Worm (Caenorhabditis elegans): ENCODE data around the gene lec-2.
A peak's percentile ranks its signal among the peaks of the same experiment; 100 is the strongest.

The lec-2 gene

DNA sequence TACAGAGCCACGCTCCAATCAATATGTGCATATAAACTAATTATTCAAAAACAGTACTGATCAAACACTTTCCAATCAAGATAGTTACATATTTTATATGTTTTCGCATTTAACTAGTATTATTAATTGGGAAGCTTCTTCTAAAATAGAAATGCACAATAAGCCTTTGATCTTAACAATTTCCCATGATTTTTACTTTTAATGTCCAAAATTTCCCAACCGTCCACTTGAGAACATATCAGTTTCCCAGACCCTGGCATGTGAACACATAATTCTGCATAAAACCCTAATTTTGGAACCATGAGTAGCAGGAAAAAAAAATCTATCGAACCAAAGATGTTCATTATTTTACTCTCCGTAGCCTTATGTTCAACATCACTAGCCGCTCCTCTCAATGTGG, 39.6 kb downstream of the lec-2 start, which contains the start of gene R53.8:
R53.8 (plus strand) TSS at position 301 of the 400 bp plus-strand sequence.
- TF ChIP-seq attf-6 (GFP tag; IDR thresholded peaks at IDR 0.05): no peak
- no peak for TF ChIP-seq T07F8.4 (tag; optimal IDR thresholded peaks at IDR 0.05)
- no peak for TF ChIP-seq lag-1 (GFP tag; IDR thresholded peaks at IDR 0.05)
- no peak for TF ChIP-seq lin-54 (GFP tag; optimal IDR thresholded peaks at IDR 0.05)
- TF ChIP-seq let-607 (tag; optimal IDR thresholded peaks at IDR 0.05): no peak
- no peak for TF ChIP-seq hmg-1.2 (GFP tag; IDR thresholded peaks at IDR 0.05)
- no peak for TF ChIP-seq ztf-6 (GFP tag; IDR thresholded peaks at IDR 0.05)
- TF ChIP-seq madf-6 (GFP tag; IDR thresholded peaks at IDR 0.05): no peak
- no peak for TF ChIP-seq aptf-3 (GFP tag; IDR thresholded peaks at IDR 0.05)

DNA sequence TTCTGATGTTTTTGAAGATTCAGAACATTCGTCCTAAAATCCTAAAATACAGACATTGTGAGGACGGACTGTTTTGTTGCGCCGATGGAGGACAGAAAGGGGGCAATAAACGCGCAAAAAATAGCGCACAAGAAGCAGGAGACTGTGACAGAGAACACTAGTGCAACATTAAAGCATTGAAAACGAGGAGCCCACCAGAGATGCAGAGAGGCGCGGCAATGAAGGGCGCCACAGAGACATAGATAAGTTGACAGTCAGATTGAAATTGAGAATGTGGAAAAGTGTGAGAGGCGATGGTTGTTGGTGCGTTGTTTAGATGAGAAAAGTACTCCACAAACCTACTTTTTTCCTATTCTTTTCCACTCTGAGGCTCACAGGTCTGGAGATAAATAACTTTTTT, 41.0 kb downstream of the lec-2 start, which contains the start of gene aakg-5:
aakg-5 (minus strand) TSS at position 159 of the 400 bp plus-strand sequence.
- peak in 1 of 3 experiments; percentile 32 for TF ChIP-seq lin-35 (GFP tag; optimal IDR thresholded peaks at IDR 0.05)
- TF ChIP-seq cebp-1 (GFP tag; IDR thresholded peaks at IDR 0.05): peak; percentile 42; the same call in 1 of the 2 replicates
- no peak for TF ChIP-seq cebp-1 (tag; optimal IDR thresholded peaks at IDR 0.05)
- TF ChIP-seq let-607 (tag; optimal IDR thresholded peaks at IDR 0.05): peak in 1 of 2 experiments; percentile 28
- peak; percentile 29 for TF ChIP-seq ceh-27 (GFP tag; optimal IDR thresholded peaks at IDR 0.05)
- peak; percentile 91 for TF ChIP-seq hmg-1.2 (GFP tag; IDR thresholded peaks at IDR 0.05)
- TF ChIP-seq F57C9.4 (tag; optimal IDR thresholded peaks at IDR 0.05): no peak
- peak; percentile 70 for TF ChIP-seq dox-1 (GFP tag; IDR thresholded peaks at IDR 0.05)
- TF ChIP-seq gei-17 (GFP tag; optimal IDR thresholded peaks at IDR 0.05): peak; percentile 24
- 0 out of 2 replicates have a peak, but pooled peaks have one; percentile 16 for TF ChIP-seq egrh-3 (GFP tag; IDR thresholded peaks at IDR 0.05)
- TF ChIP-seq attf-3 (GFP tag; conservative IDR thresholded peaks at IDR 0.05): peak; percentile 28; the same call in 1 of the 2 replicates
- peak; percentile 42 for TF ChIP-seq attf-5 (GFP tag; optimal IDR thresholded peaks at IDR 0.05)
- peak; percentile 62 for TF ChIP-seq K12H6.12 (tag; optimal IDR thresholded peaks at IDR 0.05)
- TF ChIP-seq lin-54 (GFP tag; optimal IDR thresholded peaks at IDR 0.05): peak; percentile 16
- TF ChIP-seq ceh-58 (GFP tag; IDR thresholded peaks at IDR 0.05): no peak
- no peak for TF ChIP-seq chd-7 (tag; optimal IDR thresholded peaks at IDR 0.05)
- TF ChIP-seq nhr-80 (tag; optimal IDR thresholded peaks at IDR 0.05): peak; percentile 84
- TF ChIP-seq lin-40 (tag; optimal IDR thresholded peaks at IDR 0.05): peak; percentile 77
- TF ChIP-seq snpc-4 (GFP tag; optimal IDR thresholded peaks at IDR 0.05): no peak
- TF ChIP-seq snpc-4 (tag; optimal IDR thresholded peaks at IDR 0.05): peak in 1 of 4 experiments; percentile 64
- TF ChIP-seq egl-18 (GFP tag; IDR thresholded peaks at IDR 0.05): 0 out of 2 replicates have a peak, but pooled peaks have one; percentile 6
- TF ChIP-seq nfyb-1 (GFP tag; IDR thresholded peaks at IDR 0.05): 0 out of 2 replicates have a peak, but pooled peaks have one; percentile 35
- no peak for TF ChIP-seq dpl-1 (GFP tag; optimal IDR thresholded peaks at IDR 0.05)
- TF ChIP-seq sea-2 (GFP tag; IDR thresholded peaks at IDR 0.05): no peak
- TF ChIP-seq tbp1 (GFP tag; optimal IDR thresholded peaks at IDR 0.05): peak; percentile 35
- peak; percentile 44; the same call in 1 of the 2 replicates for TF ChIP-seq ekl-4 (GFP tag; IDR thresholded peaks at IDR 0.05)
- peak; percentile 22 for TF ChIP-seq madf-10 (tag; optimal IDR thresholded peaks at IDR 0.05)
- peak; percentile 78 for TF ChIP-seq pha-4 (tag; optimal IDR thresholded peaks at IDR 0.05)
- TF ChIP-seq Y67H2A.10 (GFP tag; conservative IDR thresholded peaks at IDR 0.05): no peak
- TF ChIP-seq F39B2.1 (GFP tag; IDR thresholded peaks at IDR 0.05): no peak

DNA sequence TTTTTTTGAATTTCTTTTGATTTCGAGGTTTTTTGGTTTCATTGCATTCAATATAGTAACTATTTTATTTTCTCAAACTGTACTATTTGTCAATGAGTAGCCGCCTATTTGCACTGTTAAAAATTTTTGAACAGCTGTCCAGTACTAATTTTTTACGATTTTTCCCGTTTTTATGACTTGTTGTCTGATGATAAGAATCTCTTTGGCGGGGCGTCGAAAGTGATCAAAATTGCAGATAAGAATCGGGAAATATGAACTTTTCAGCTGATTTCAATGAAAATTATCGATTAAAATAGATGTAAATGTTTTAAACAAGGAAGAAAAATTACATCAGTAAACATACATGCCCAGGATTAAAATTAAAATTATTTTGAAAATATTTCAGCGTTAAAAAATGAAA, 41.8 kb downstream of the lec-2 start:
- TF ChIP-seq nfya-2 (GFP tag; IDR thresholded peaks at IDR 0.05): no peak
- TF ChIP-seq tbx-9 (tag; optimal IDR thresholded peaks at IDR 0.05; ENCODE audit: borderline replicate concordance): no peak
- no peak for TF ChIP-seq ztf-22 (GFP tag; optimal IDR thresholded peaks at IDR 0.05)
- TF ChIP-seq nhr-80 (tag; optimal IDR thresholded peaks at IDR 0.05): peak; percentile 70

All from whole organism, young adult.